Worm (Caenorhabditis elegans) whole organism, L3 larva: ENCODE results near the gene aps-2.

Source experiments
- fos-1 ChIP-seq: fragments of 150-350 bp; optimal IDR thresholded peaks from 2 replicates; lab custom pipeline; 2014; ENCODE audit warnings: missing biosample characterization, missing genetic modification characterization
- nhr-77 ChIP-seq: fragments of 150-350 bp; optimal IDR thresholded peaks from 2 replicates; lab custom pipeline; 2014; ENCODE audit warnings: missing biosample characterization, missing genetic modification characterization
- pqm-1 ChIP-seq: fragments of 150-350 bp; optimal IDR thresholded peaks from 2 replicates; lab custom pipeline; 2017; ENCODE audit warnings: missing biosample characterization, missing genetic modification characterization, inconsistent platforms
- snpc-4 ChIP-seq: fragments of 150-350 bp; optimal IDR thresholded peaks from 2 replicates; lab custom pipeline; 2014; ENCODE audit warnings: missing biosample characterization, missing genetic modification characterization

DNA sequence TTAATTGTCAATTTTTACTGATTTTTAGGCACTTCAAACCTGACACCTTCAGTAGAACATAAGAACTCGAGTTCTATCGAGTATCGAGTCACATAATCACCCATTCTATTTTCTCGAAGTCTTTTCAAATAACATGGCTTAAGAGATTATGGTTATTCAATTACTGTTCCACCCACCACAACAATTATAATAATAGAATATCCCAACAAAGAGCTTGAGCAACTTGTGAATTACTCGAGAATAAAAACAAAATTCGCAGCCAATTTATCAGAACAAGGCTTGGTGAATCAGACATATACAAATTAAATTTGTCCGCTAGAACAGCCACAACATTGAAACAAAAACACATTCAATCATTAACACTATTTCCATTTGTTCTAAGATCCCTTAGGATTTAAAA is 33.8 kb upstream of the aps-2 start:
- TF ChIP-seq pqm-1 (tag; lab: Kevin White, UChicago), result no peak
- TF ChIP-seq fos-1 (tag; lab: Kevin White, UChicago), result no peak
- TF ChIP-seq nhr-77 (tag; lab: Kevin White, UChicago), result no peak
- TF ChIP-seq snpc-4 (tag; lab: Kevin White, UChicago), result no peak
